Worm (Caenorhabditis elegans) whole organism, L2 larva: ENCODE data around the gene ndg-4.
A peak's percentile ranks its signal among the peaks of the same experiment; 100 is the strongest.

Source experiments
- C34F6.9 ChIP-seq: fragments of 150-350 bp; optimal IDR thresholded peaks from 2 replicates; lab custom pipeline; 2014; ENCODE audit warnings: missing biosample characterization, missing genetic modification characterization
- R02D3.7 ChIP-seq: fragments of 150-350 bp; optimal IDR thresholded peaks from 2 replicates; lab custom pipeline; 2014; ENCODE audit warnings: missing biosample characterization, missing genetic modification characterization
- Y55F3AM.14 ChIP-seq: fragments of 200-800 bp; sonication (Bioruptor generic); optimal IDR thresholded peaks from 2 replicates; lab custom pipeline; 2018; ENCODE audit warnings: mild to moderate bottlenecking, missing genetic modification characterization, missing compliant biosample characterization
- alr-1 ChIP-seq: fragments of 150-350 bp; optimal IDR thresholded peaks from 2 replicates; lab custom pipeline; 2014; ENCODE audit warnings: missing biosample characterization, missing genetic modification characterization
- ama-1 ChIP-seq: fragments of 150-350 bp; optimal IDR thresholded peaks from 2 replicates; lab custom pipeline; 2018; ENCODE audit warnings: inconsistent platforms
- ceh-82 ChIP-seq: fragments of 150-350 bp; optimal IDR thresholded peaks from 2 replicates; lab custom pipeline; 2014; ENCODE audit warnings: missing biosample characterization, missing genetic modification characterization
- crh-2 ChIP-seq: sonication (generic microtip); optimal IDR thresholded peaks from 2 replicates; lab custom pipeline; 2017; ENCODE audit warnings: missing biosample characterization, missing genetic modification characterization
- dmd-4 ChIP-seq: sonication (generic microtip); optimal IDR thresholded peaks from 2 replicates; lab custom pipeline; 2017; ENCODE audit warnings: missing biosample characterization, missing genetic modification characterization
- egl-27 ChIP-seq: sonication (generic microtip); optimal IDR thresholded peaks from 3 replicates; lab custom pipeline; 2017; ENCODE audit warnings: missing biosample characterization, missing genetic modification reagents, missing genetic modification characterization
- elt-1 ChIP-seq: fragments of 150-350 bp; optimal IDR thresholded peaks from 2 replicates; lab custom pipeline; 2014; ENCODE audit warnings: missing biosample characterization, missing genetic modification characterization
- fos-1 ChIP-seq: fragments of 150-350 bp; optimal IDR thresholded peaks from 2 replicates; lab custom pipeline; 2014; ENCODE audit warnings: missing biosample characterization, missing genetic modification characterization
- gmeb-1 ChIP-seq: fragments of 150-350 bp; optimal IDR thresholded peaks from 2 replicates; lab custom pipeline; 2014; ENCODE audit warnings: missing biosample characterization, missing genetic modification characterization
- lin-11 ChIP-seq: fragments of 150-350 bp; sonication (generic microtip); optimal IDR thresholded peaks from 2 replicates; lab custom pipeline; 2014; ENCODE audit warnings: missing biosample characterization, missing genetic modification characterization, inconsistent platforms, mixed read lengths
- lin-13 ChIP-seq: fragments of 150-350 bp; optimal IDR thresholded peaks from 2 replicates; lab custom pipeline; 2014; ENCODE audit warnings: missing biosample characterization, missing genetic modification reagents, missing genetic modification characterization
- lsy-2 ChIP-seq, 2 experiments: fragments of 150-350 bp in 1 of 2; sonication (generic microtip) in 1 of 2; optimal IDR thresholded peaks; 2 replicates each; lab custom pipeline; 2014 to 2017; ENCODE audit warnings: missing biosample characterization in 2 of 2, missing genetic modification characterization in 2 of 2
- mab-5 ChIP-seq: fragments of 150-350 bp; optimal IDR thresholded peaks from 2 replicates; lab custom pipeline; 2014; ENCODE audit warnings: missing biosample characterization, missing genetic modification characterization
- mbf-1 ChIP-seq: sonication (generic microtip); optimal IDR thresholded peaks from 2 replicates; lab custom pipeline; 2017; ENCODE audit warnings: missing biosample characterization, missing genetic modification characterization
- nhr-10 ChIP-seq: sonication (generic microtip); optimal IDR thresholded peaks from 2 replicates; lab custom pipeline; 2017; ENCODE audit warnings: missing biosample characterization, missing genetic modification characterization
- nhr-11 ChIP-seq: fragments of 150-350 bp; optimal IDR thresholded peaks from 2 replicates; lab custom pipeline; 2014; ENCODE audit warnings: missing biosample characterization, missing genetic modification characterization
- nhr-12 ChIP-seq: fragments of 150-350 bp; optimal IDR thresholded peaks from 2 replicates; lab custom pipeline; 2014; ENCODE audit warnings: missing biosample characterization, missing genetic modification characterization
- nhr-23 ChIP-seq: fragments of 150-350 bp; optimal IDR thresholded peaks from 2 replicates; lab custom pipeline; 2014; ENCODE audit warnings: missing biosample characterization, missing genetic modification reagents, missing genetic modification characterization
- nhr-237 ChIP-seq: fragments of 150-350 bp; optimal IDR thresholded peaks from 2 replicates; lab custom pipeline; 2014; ENCODE audit warnings: missing biosample characterization, missing genetic modification characterization
- nhr-25 ChIP-seq: fragments of 150-350 bp; sonication (generic microtip); optimal IDR thresholded peaks from 3 replicates; lab custom pipeline; 2014; ENCODE audit warnings: missing biosample characterization, missing genetic modification characterization
- nhr-6 ChIP-seq: fragments of 150-350 bp; optimal IDR thresholded peaks from 2 replicates; lab custom pipeline; 2014; ENCODE audit warnings: missing biosample characterization, missing genetic modification characterization
- nhr-77 ChIP-seq: fragments of 150-350 bp; optimal IDR thresholded peaks from 2 replicates; lab custom pipeline; 2014; ENCODE audit warnings: missing biosample characterization, missing genetic modification characterization
- peb-1 ChIP-seq: fragments of 150-350 bp; optimal IDR thresholded peaks from 2 replicates; lab custom pipeline; 2014; ENCODE audit warnings: missing biosample characterization, missing genetic modification characterization
- sem-4 ChIP-seq: fragments of 150-350 bp; optimal IDR thresholded peaks from 2 replicates; lab custom pipeline; 2014; ENCODE audit warnings: missing biosample characterization, missing genetic modification reagents, missing genetic modification characterization
- sma-9 ChIP-seq, 2 experiments: fragments of 150-350 bp in 1 of 2; sonication (generic microtip) in 1 of 2; optimal IDR thresholded peaks; 2 replicates each; lab custom pipeline; 2014 to 2016; ENCODE audit warnings: missing genetic modification characterization in 2 of 2, mild to moderate bottlenecking in 1 of 2, missing biosample characterization in 1 of 2, missing compliant biosample characterization in 1 of 2, missing genetic modification reagents in 1 of 2, moderate library complexity in 1 of 2
- snpc-4 ChIP-seq: fragments of 150-350 bp; optimal IDR thresholded peaks from 2 replicates; lab custom pipeline; 2014; ENCODE audit warnings: missing biosample characterization, missing genetic modification characterization
- unc-39 ChIP-seq: fragments of 150-350 bp; optimal IDR thresholded peaks from 2 replicates; lab custom pipeline; 2014; ENCODE audit warnings: missing biosample characterization, missing genetic modification characterization
- unc-62 ChIP-seq: fragments of 150-350 bp; optimal IDR thresholded peaks from 2 replicates; lab custom pipeline; 2014; ENCODE audit warnings: missing biosample characterization, missing genetic modification reagents, missing genetic modification characterization
- zag-1 ChIP-seq: fragments of 150-350 bp; optimal IDR thresholded peaks from 2 replicates; lab custom pipeline; 2014; ENCODE audit warnings: missing biosample characterization, missing genetic modification characterization
- ztf-1 ChIP-seq: fragments of 200-800 bp; sonication (Bioruptor generic); conservative IDR thresholded peaks from 2 replicates; pipeline ENCODE4 v1.3.6; 2022; ENCODE audit warnings: missing genetic modification characterization, missing compliant biosample characterization
- ztf-11 ChIP-seq: sonication (generic microtip); optimal IDR thresholded peaks from 2 replicates; lab custom pipeline; 2017; ENCODE audit warnings: missing biosample characterization, missing genetic modification characterization

The ndg-4 gene

ce11 chrIII:4453301-4453700 lies 13.9 kb downstream of the ndg-4 start:
- TF ChIP-seq Y55F3AM.14 (no peak), nhr-77 (tag; lab: Kevin White, UChicago) (no peak), lin-11 (tag; lab: Kevin White, UChicago) (no peak), crh-2 (tag; lab: Kevin White, UChicago) (no peak), egl-27 (tag; lab: Kevin White, UChicago) (no peak)

DNA sequence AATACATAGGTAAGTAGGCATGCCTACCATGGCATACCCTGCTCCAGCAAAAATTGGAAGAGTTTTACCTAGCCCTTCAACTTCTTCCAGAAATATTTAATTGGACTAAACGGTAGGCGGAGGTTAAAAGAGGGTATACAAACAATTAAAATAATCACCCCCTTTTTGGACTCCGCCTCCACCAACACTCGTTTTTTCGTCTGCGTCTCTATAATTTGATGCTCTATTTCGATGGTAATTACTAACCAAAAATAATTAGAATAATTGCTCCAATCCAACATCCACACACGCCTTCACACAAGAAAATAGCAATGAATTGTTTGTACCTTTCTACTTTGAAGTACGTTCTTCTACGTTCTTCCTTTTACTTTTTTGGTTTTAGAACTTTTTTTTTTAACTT lies 14.4 kb downstream of the ndg-4 start:
- TF ChIP-seq sma-9 (GFP tag; optimal IDR thresholded peaks at IDR 0.05; lab: Kevin White, UChicago) (no peak), sma-9 (tag; optimal IDR thresholded peaks at IDR 0.05; lab: Kevin White, UChicago) (no peak), lsy-2 (tag; optimal IDR thresholded peaks at IDR 0.05; lab: Kevin White, UChicago) (peak in 1 of 2 experiments; percentile 32), nhr-25 (peak; percentile 30)
- TF ChIP-seq, all 48 proteins: peak for 2

ce11 chrIII:4450773-4451423 lies 16.3 kb downstream of the ndg-4 start:
- peak; percentile 6 for TF ChIP-seq nhr-25
- TF ChIP-seq snpc-4 (tag; lab: Kevin White, UChicago), result no peak

- TF ChIP-seq unc-39 (no peak), nhr-23 (tag; lab: Kevin White, UChicago) (no peak), ztf-11 (tag; lab: Kevin White, UChicago) (no peak), nhr-237 (tag; lab: Kevin White, UChicago) (no peak), zag-1 (tag; lab: Kevin White, UChicago) (no peak), mbf-1 (no peak), fos-1 (tag; lab: Kevin White, UChicago) (no peak), R02D3.7 (tag; lab: Kevin White, UChicago) (no peak), gmeb-1 (no peak), nhr-12 (tag; lab: Kevin White, UChicago) (no peak), peb-1 (no peak), dmd-4 (tag; lab: Kevin White, UChicago) (no peak), nhr-10 (tag; lab: Kevin White, UChicago) (no peak), snpc-4 (tag; lab: Kevin White, UChicago) (no peak)
These were observed 17.1 kb downstream of the ndg-4 start, which contains the start of gene ceh-43 for ce11 chrIII:4449893-4450579. TSS of gene ceh-43 (minus strand) at chrIII:4449943.

- TF ChIP-seq mbf-1 (no peak), C34F6.9 (tag; lab: Kevin White, UChicago) (peak; percentile 8), alr-1 (tag; lab: Kevin White, UChicago) (no peak), fos-1 (tag; lab: Kevin White, UChicago) (peak; percentile 40), ceh-82 (tag; lab: Kevin White, UChicago) (no peak), nhr-23 (tag; lab: Kevin White, UChicago) (no peak), lsy-2 (tag; optimal IDR thresholded peaks at IDR 0.05; lab: Kevin White, UChicago) (peak in 1 of 2 experiments; percentile 25)
These were observed 17.8 kb downstream of the ndg-4 start for ce11 chrIII:4449357-4449756.

- TF ChIP-seq sem-4 (tag; lab: Kevin White, UChicago) (no peak), ztf-1 (GFP tag; lab: Robert Waterston, UW) (no peak), mab-5 (no peak), unc-62 (GFP tag; lab: Kevin White, UChicago) (no peak), nhr-6 (no peak), lsy-2 (tag; optimal IDR thresholded peaks at IDR 0.05; lab: Kevin White, UChicago) (no peak), zag-1 (tag; lab: Kevin White, UChicago) (no peak), egl-27 (tag; lab: Kevin White, UChicago) (no peak), sma-9 (GFP tag; optimal IDR thresholded peaks at IDR 0.05; lab: Kevin White, UChicago) (no peak), sma-9 (tag; optimal IDR thresholded peaks at IDR 0.05; lab: Kevin White, UChicago) (no peak), nhr-10 (tag; lab: Kevin White, UChicago) (no peak), lin-13 (GFP tag; lab: Kevin White, UChicago) (no peak), ama-1 (lab: Kevin White, UChicago) (no peak), elt-1 (tag; lab: Kevin White, UChicago) (no peak), mbf-1 (no peak), nhr-11 (tag; lab: Kevin White, UChicago) (no peak)
These were observed 19.1 kb downstream of the ndg-4 start for ce11 chrIII:4448029-4448428.
